Worm (Caenorhabditis elegans) whole organism, late embryonic: ENCODE results near the gene Y66D12A.3.
A peak's percentile ranks its signal among the peaks of the same experiment; 100 is the strongest.

Experiments
- C38D4.7 ChIP-seq: fragments of 200-800 bp; sonication (Bioruptor generic); optimal IDR thresholded peaks from 2 replicates; lab custom pipeline; 2018; ENCODE audit warnings: mild to moderate bottlenecking, missing genetic modification characterization, moderate library complexity, missing compliant biosample characterization
- F13H6.1 ChIP-seq: sonication (generic microtip); optimal IDR thresholded peaks from 2 replicates; lab custom pipeline; 2016; ENCODE audit warnings: missing genetic modification characterization, missing compliant biosample characterization
- K02D7.2 ChIP-seq: sonication (generic microtip); optimal IDR thresholded peaks from 2 replicates; lab custom pipeline; 2017; ENCODE audit warnings: mild to moderate bottlenecking, missing genetic modification characterization, missing compliant biosample characterization
- K09A11.1 ChIP-seq: sonication (generic microtip); optimal IDR thresholded peaks from 2 replicates; lab custom pipeline; 2017; ENCODE audit warnings: antibody characterized with exemption, mild to moderate bottlenecking, missing genetic modification characterization, missing compliant biosample characterization; ENCODE audit not compliant: insufficient read depth
- Y22D7AL.16 ChIP-seq: sonication (generic microtip); optimal IDR thresholded peaks from 2 replicates; lab custom pipeline; 2016; ENCODE audit warnings: missing genetic modification characterization, missing compliant biosample characterization
- ceh-14 ChIP-seq: sonication (generic microtip); optimal IDR thresholded peaks from 2 replicates; lab custom pipeline; 2016; ENCODE audit warnings: missing genotype, missing genetic modification characterization, missing compliant biosample characterization
- ceh-19 ChIP-seq: fragments of 200-800 bp; sonication (Bioruptor generic); optimal IDR thresholded peaks from 2 replicates; lab custom pipeline; 2018; ENCODE audit warnings: mild to moderate bottlenecking, missing genetic modification characterization, missing compliant biosample characterization
- ceh-2 ChIP-seq: sonication (generic microtip); optimal IDR thresholded peaks from 2 replicates; lab custom pipeline; 2016; ENCODE audit warnings: missing genotype, missing genetic modification characterization, missing compliant biosample characterization
- ceh-24 ChIP-seq: sonication (generic microtip); optimal IDR thresholded peaks from 2 replicates; lab custom pipeline; 2016; ENCODE audit warnings: mild to moderate bottlenecking, missing genetic modification characterization, missing compliant biosample characterization
- ceh-31 ChIP-seq: sonication (generic microtip); optimal IDR thresholded peaks from 2 replicates; lab custom pipeline; 2016; ENCODE audit warnings: missing genetic modification characterization, missing compliant biosample characterization
- ceh-6 ChIP-seq: fragments of 200-800 bp; sonication (Bioruptor generic); optimal IDR thresholded peaks from 2 replicates; lab custom pipeline; 2018; ENCODE audit warnings: mild to moderate bottlenecking, missing genetic modification characterization, missing compliant biosample characterization
- che-1 ChIP-seq: sonication (generic microtip); optimal IDR thresholded peaks from 2 replicates; lab custom pipeline; 2016; ENCODE audit warnings: mild to moderate bottlenecking, missing genetic modification characterization, missing compliant biosample characterization
- eyg-1 ChIP-seq: sonication (generic microtip); optimal IDR thresholded peaks from 2 replicates; lab custom pipeline; 2016; ENCODE audit warnings: missing genotype, missing genetic modification characterization, missing compliant biosample characterization
- fkh-6 ChIP-seq: sonication (generic microtip); optimal IDR thresholded peaks from 2 replicates; lab custom pipeline; 2016; ENCODE audit warnings: missing genetic modification characterization, missing compliant biosample characterization
- hlh-13 ChIP-seq: fragments of 200-800 bp; sonication (Bioruptor generic); optimal IDR thresholded peaks from 2 replicates; lab custom pipeline; 2018; ENCODE audit warnings: mild to moderate bottlenecking, missing genetic modification characterization, missing compliant biosample characterization
- hlh-15 ChIP-seq: sonication (generic microtip); optimal IDR thresholded peaks from 2 replicates; lab custom pipeline; 2016; ENCODE audit warnings: missing genetic modification characterization, missing compliant biosample characterization
- hlh-6 ChIP-seq: sonication (generic microtip); optimal IDR thresholded peaks from 2 replicates; lab custom pipeline; 2016; ENCODE audit warnings: missing genotype, missing genetic modification characterization, missing compliant biosample characterization
- hlh-8 ChIP-seq: sonication (generic microtip); optimal IDR thresholded peaks from 2 replicates; lab custom pipeline; 2016; ENCODE audit warnings: missing genotype, missing genetic modification characterization, missing compliant biosample characterization
- lin-11 ChIP-seq: fragments of 200-800 bp; sonication (Bioruptor generic); optimal IDR thresholded peaks from 2 replicates; lab custom pipeline; 2018; ENCODE audit warnings: mild to moderate bottlenecking, missing genetic modification characterization, missing compliant biosample characterization
- madf-2 ChIP-seq: sonication (generic microtip); optimal IDR thresholded peaks from 2 replicates; lab custom pipeline; 2017; ENCODE audit warnings: missing genetic modification characterization, missing compliant biosample characterization
- mec-3 ChIP-seq: sonication (generic microtip); optimal IDR thresholded peaks from 2 replicates; lab custom pipeline; 2016; ENCODE audit warnings: borderline replicate concordance, missing genetic modification characterization, missing compliant biosample characterization
- npax-4 ChIP-seq: sonication (generic microtip); optimal IDR thresholded peaks from 2 replicates; lab custom pipeline; 2016; ENCODE audit warnings: missing genetic modification characterization, missing compliant biosample characterization
- pag-3 ChIP-seq: sonication (generic microtip); optimal IDR thresholded peaks from 2 replicates; lab custom pipeline; 2016; ENCODE audit warnings: missing compliant biosample characterization, missing genetic modification characterization, borderline replicate concordance
- pax-1 ChIP-seq: fragments of 150-350 bp; optimal IDR thresholded peaks from 2 replicates; lab custom pipeline; 2014; ENCODE audit warnings: missing biosample characterization, missing genetic modification characterization
- pha-2 ChIP-seq: sonication (generic microtip); optimal IDR thresholded peaks from 2 replicates; lab custom pipeline; 2017; ENCODE audit warnings: mild to moderate bottlenecking, missing genetic modification characterization, missing compliant biosample characterization
- pha-4 ChIP-seq: fragments of 150-350 bp; optimal IDR thresholded peaks from 2 replicates; lab custom pipeline; 2018; ENCODE audit warnings: missing biosample characterization, missing genetic modification reagents, missing genetic modification characterization
- pqm-1 ChIP-seq: sonication (generic microtip); optimal IDR thresholded peaks from 2 replicates; lab custom pipeline; 2016; ENCODE audit warnings: missing genetic modification characterization, missing compliant biosample characterization
- sox-2 ChIP-seq: fragments of 200-800 bp; sonication (Bioruptor generic); IDR thresholded peaks from 2 replicates; pipeline ENCODE4 v1.3.6; 2022; ENCODE audit warnings: missing genetic modification reagents, missing genetic modification characterization, missing compliant biosample characterization
- sox-4 ChIP-seq: sonication (generic microtip); optimal IDR thresholded peaks from 2 replicates; lab custom pipeline; 2017; ENCODE audit warnings: mild to moderate bottlenecking, missing genetic modification characterization, inconsistent platforms, missing compliant biosample characterization
- tbx-7 ChIP-seq: sonication (generic microtip); optimal IDR thresholded peaks from 2 replicates; lab custom pipeline; 2016; ENCODE audit warnings: missing genotype, missing genetic modification characterization, missing compliant biosample characterization
- ttx-3 ChIP-seq: sonication (generic microtip); optimal IDR thresholded peaks from 2 replicates; lab custom pipeline; 2016; ENCODE audit warnings: missing genetic modification reagents, missing genetic modification characterization, missing compliant biosample characterization
- zip-5 ChIP-seq: sonication (generic microtip); optimal IDR thresholded peaks from 2 replicates; lab custom pipeline; 2016; ENCODE audit warnings: missing genetic modification characterization, missing compliant biosample characterization
- ztf-16 ChIP-seq: sonication (generic microtip); optimal IDR thresholded peaks from 2 replicates; lab custom pipeline; 2017; ENCODE audit warnings: missing genetic modification characterization, missing compliant biosample characterization

The Y66D12A.3 gene

DNA sequence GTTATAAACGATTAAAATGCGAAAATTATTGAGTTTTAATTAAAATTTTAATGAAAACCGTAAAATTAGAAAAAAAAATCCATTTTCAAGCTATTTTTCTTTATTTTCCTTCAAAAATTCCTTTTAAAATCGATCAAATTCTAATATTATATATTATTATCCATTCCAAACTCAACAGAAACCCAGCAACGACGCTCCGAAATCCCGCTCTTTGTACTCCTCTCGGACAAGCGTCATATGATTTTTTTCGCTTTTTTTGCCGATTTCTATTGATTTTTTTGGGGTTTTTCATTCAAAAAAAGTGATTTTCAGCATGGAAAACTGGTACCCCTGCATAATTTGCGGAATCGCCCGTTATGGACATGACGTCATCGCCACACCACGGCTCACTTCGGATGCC lies 27.4 kb downstream of the Y66D12A.3 start, which contains the start of gene ceh-91:
Gene ceh-91 (plus strand): TSS at position 301 of the 400 bp plus-strand sequence.
- TF ChIP-seq hlh-8 (tag; lab: Kevin White, UChicago): no peak
- no peak for TF ChIP-seq madf-2 (tag; lab: Kevin White, UChicago)
- TF ChIP-seq sox-2 (GFP tag; lab: Robert Waterston, UW): no peak
- no peak for TF ChIP-seq che-1 (tag; lab: Kevin White, UChicago)
- no peak for TF ChIP-seq pax-1 (tag; lab: Kevin White, UChicago)
- no peak for TF ChIP-seq pha-4 (tag; lab: Kevin White, UChicago)

DNA sequence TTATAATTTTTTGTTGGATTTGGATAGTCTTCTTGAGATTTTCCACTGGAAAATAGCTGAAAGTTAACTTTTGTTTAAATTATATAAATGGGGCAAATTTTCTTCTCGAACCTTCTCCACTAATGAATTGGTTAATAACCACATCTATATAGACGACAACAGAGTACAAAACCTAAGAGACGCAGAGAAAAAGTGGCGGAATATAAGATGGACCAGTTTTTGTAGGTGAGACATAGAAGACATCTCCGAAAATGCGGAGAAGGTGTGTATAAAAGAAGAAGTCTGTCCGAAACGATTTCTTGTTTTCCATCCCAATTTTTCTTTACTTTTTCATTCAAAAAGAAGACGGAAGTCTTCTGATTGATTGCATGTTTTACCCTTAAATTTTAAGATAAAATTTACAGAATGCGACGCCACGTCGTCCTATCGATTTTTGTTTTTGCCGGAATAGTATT lies 35.9 kb downstream of the Y66D12A.3 start, which contains the start of gene gly-8:
Gene gly-8 (plus strand): TSS at position 405 of the 455 bp plus-strand sequence.
- no peak for TF ChIP-seq F13H6.1 (tag; lab: Kevin White, UChicago)

DNA sequence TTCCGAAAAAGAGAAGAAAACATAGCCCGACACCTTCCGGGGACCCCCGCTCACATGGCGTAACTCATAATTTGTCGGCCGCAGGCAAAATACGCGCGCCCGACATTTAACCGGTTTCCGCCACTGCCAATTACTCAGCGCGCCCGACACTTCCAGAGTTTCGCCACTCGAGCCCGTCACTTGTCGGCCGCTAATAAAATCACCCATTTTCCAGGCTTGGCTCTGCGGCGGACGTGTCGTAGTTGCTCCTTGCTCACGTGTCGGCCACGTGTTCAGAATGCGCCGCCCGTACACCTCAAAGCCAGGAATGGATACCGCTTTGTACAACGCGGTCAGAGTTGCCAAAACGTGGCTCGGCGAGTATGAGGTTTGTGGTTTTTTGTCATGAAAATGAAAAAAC lies 38.6 kb downstream of the Y66D12A.3 start:
- TF ChIP-seq zip-5 (tag; lab: Kevin White, UChicago) (no peak), mec-3 (peak; percentile 30)
- TF ChIP-seq, all 69 proteins: peak for 1

DNA sequence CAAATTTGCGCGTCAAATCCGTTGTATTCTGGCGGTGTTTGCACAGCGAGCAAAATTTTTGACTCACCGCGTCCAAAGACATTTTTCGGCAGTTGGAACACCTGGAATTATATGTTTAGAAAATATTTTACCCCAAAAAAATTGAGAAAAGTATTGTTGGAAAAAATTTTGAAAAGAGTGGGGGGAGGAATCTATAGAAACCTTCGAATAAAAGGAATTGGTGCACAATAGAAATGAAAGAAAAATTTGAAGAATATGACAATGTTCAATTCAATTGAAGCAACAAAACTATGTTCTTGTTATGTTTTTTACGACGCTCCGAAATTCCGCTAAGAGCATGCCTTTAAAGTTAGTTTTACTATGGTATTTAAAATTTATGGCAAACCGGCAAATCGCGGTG lies 40.3 kb downstream of the Y66D12A.3 start, which contains the start of gene Y66A7A.7:
Gene Y66A7A.7 (minus strand): TSS at position 101 of the 400 bp plus-strand sequence.
- TF ChIP-seq sox-4 (tag; lab: Kevin White, UChicago) (no peak), zip-5 (tag; lab: Kevin White, UChicago) (no peak)

DNA sequence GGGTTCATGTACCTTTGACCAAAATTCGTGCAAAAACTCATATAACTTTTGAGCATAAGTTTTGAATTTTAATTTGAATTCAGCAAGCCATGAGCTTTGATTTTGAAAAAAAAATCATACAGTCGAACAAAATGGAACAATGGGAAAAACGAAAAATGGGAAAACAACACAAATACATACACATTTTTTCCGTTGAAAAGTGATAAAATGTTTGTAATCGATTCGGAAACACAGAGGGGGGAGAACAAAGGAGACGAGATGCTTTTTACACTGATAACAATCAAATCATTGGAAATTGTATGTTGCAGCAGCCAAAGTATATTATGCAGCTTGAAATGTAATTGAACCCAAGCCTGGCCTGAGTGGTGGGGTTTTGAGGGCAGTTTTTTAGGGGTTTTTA lies 42.1 kb downstream of the Y66D12A.3 start:
- TF ChIP-seq ceh-6 (no peak), tbx-7 (tag; lab: Kevin White, UChicago) (no peak), Y22D7AL.16 (tag; lab: Kevin White, UChicago) (no peak), ttx-3 (tag; lab: Kevin White, UChicago) (no peak), K02D7.2 (tag; lab: Kevin White, UChicago) (no peak), eyg-1 (tag; lab: Kevin White, UChicago) (no peak), npax-4 (tag; lab: Kevin White, UChicago) (no peak), ceh-19 (no peak), hlh-15 (tag; lab: Kevin White, UChicago) (no peak), hlh-13 (GFP tag; lab: Kevin White, UChicago) (no peak), ceh-24 (tag; lab: Kevin White, UChicago) (no peak), C38D4.7 (GFP tag; lab: Kevin White, UChicago) (no peak), ceh-2 (no peak), pha-2 (tag; lab: Kevin White, UChicago) (no peak), pag-3 (tag; lab: Kevin White, UChicago) (no peak), fkh-6 (tag; lab: Kevin White, UChicago) (no peak)

DNA sequence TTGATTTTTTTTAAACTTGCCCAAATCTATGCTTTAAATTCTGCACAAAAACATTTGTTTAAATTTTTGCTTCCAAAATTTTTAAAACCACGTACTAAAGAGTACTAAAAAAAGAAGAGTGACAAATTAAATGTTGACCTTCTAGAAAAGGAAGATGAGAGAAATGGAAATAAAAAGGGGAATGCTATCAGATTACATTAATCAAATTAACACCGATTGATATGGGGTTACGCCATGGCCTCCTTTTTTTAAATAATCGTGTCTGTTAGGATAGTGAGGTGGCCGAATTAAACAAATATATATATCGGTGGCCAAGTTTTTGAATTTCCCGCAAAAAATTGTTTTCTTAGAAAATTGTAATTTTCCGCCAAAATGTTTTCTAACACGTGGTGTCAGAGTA lies 43.4 kb downstream of the Y66D12A.3 start:
- TF ChIP-seq mec-3 (no peak), fkh-6 (tag; lab: Kevin White, UChicago) (no peak), pha-4 (tag; lab: Kevin White, UChicago) (no peak), hlh-6 (tag; lab: Kevin White, UChicago) (no peak), pha-2 (tag; lab: Kevin White, UChicago) (no peak), K02D7.2 (tag; lab: Kevin White, UChicago) (no peak), ceh-14 (tag; lab: Kevin White, UChicago) (no peak)

DNA sequence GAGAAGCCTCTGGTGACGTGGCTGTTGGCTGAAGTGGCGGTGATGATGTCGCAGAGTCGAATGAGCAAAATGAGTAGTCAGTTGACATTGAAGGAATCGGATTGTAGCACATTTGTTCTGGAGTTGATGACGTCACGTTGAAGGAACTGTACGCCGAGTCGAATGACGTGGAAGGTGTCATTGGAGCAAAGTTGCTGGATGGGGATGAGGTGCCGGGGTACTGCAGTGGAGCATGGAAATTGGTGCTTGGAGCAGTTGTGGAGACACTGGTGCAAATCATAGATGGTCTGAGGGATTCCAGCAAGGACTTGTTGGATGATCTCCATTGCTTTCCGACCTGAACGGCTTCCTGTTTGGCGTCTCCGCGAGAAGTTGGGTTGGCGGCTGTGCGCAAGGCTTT lies 44.4 kb downstream of the Y66D12A.3 start:
- no peak for TF ChIP-seq hlh-6 (tag; lab: Kevin White, UChicago)
- no peak for TF ChIP-seq ztf-16 (tag; lab: Kevin White, UChicago)
- no peak for TF ChIP-seq pqm-1 (tag; lab: Kevin White, UChicago)
- TF ChIP-seq K09A11.1 (tag; lab: Kevin White, UChicago): no peak
- TF ChIP-seq lin-11 (tag; lab: Kevin White, UChicago): no peak
- TF ChIP-seq madf-2 (tag; lab: Kevin White, UChicago): no peak
- no peak for TF ChIP-seq pha-2 (tag; lab: Kevin White, UChicago)
- TF ChIP-seq tbx-7 (tag; lab: Kevin White, UChicago): no peak
- TF ChIP-seq ceh-31: no peak
- TF ChIP-seq ttx-3 (tag; lab: Kevin White, UChicago): no peak
- TF ChIP-seq, all 69 proteins: peak for 0
